In the genomic region with DNA sequence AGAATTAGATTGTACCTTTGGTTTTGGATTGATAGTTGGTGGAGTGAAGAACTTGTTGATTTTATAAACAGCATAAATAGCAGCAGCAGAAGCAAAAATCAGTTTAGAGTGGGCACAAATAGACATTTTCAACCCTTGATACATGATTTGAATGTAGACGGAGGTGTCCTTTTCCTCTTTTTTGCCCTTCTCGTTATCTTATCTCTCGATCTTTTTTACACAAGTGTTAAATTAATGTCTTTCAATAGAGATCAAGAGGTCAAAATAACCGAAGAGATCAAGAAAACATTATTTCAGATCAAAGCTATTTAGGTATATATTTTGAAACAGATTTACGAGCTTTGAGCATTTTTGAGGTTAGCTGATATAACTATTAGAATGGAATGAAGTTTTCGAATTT, we compare ENCODE assay signal across 5 worm cellular contexts.
TF ChIP-seq lines count a peak whose summit lies in the region.

TSS of gene cdr-7 (minus strand) at position 205 of the 400 bp plus-strand sequence.

TF ChIP-seq in whole organism, L1 larva, 84 proteins besides CTCF, POLR2A, EP300 and RAD21 (continues in another document):
- TF ChIP-seq rnt-1 (tag; optimal IDR thresholded peaks at IDR 0.05; lab: Kevin White, UChicago), result no peak
- TF ChIP-seq zip-4 (GFP tag; optimal IDR thresholded peaks at IDR 0.05; lab: Kevin White, UChicago), result no peak
- TF ChIP-seq xbp-1 (tag; optimal IDR thresholded peaks at IDR 0.05; lab: Kevin White, UChicago), result no peak
- no peak for TF ChIP-seq nhr-84 (tag; optimal IDR thresholded peaks at IDR 0.05; lab: Kevin White, UChicago)
- TF ChIP-seq C16A3.4 (tag; optimal IDR thresholded peaks at IDR 0.05; lab: Kevin White, UChicago), result no peak
- peak; percentile 0 for TF ChIP-seq nhr-20 (tag; optimal IDR thresholded peaks at IDR 0.05; lab: Kevin White, UChicago)
- TF ChIP-seq lir-3 (tag; optimal IDR thresholded peaks at IDR 0.05; lab: Kevin White, UChicago; ENCODE audit: poor library complexity), result no peak
- TF ChIP-seq skn-1 (tag; optimal IDR thresholded peaks at IDR 0.05; lab: Kevin White, UChicago), result no peak
- no peak for TF ChIP-seq dsc-1 (tag; optimal IDR thresholded peaks at IDR 0.05; lab: Kevin White, UChicago)
- TF ChIP-seq lin-14 (GFP tag; optimal IDR thresholded peaks at IDR 0.05; lab: Kevin White, UChicago), result peak; percentile 41
- no peak for TF ChIP-seq nhr-76 (tag; optimal IDR thresholded peaks at IDR 0.05; lab: Kevin White, UChicago)
- TF ChIP-seq fkh-8 (tag; optimal IDR thresholded peaks at IDR 0.05; lab: Kevin White, UChicago), result no peak
- no peak for TF ChIP-seq nhr-237 (tag; optimal IDR thresholded peaks at IDR 0.05; lab: Kevin White, UChicago)
- TF ChIP-seq ztf-4 (tag; optimal IDR thresholded peaks at IDR 0.05; lab: Kevin White, UChicago), result no peak
- no peak for TF ChIP-seq ces-1 (GFP tag; optimal IDR thresholded peaks at IDR 0.05; lab: Kevin White, UChicago)
- TF ChIP-seq pax-3 (tag; optimal IDR thresholded peaks at IDR 0.05; lab: Kevin White, UChicago), result no peak
- TF ChIP-seq blmp-1 (tag; optimal IDR thresholded peaks at IDR 0.05; lab: Kevin White, UChicago), result no peak
- TF ChIP-seq zag-1 (tag; optimal IDR thresholded peaks at IDR 0.05; lab: Kevin White, UChicago), result no peak

TF ChIP-seq in whole organism, L2 larva, 48 proteins besides CTCF, POLR2A, EP300 and RAD21:
- TF ChIP-seq egl-27 (tag; optimal IDR thresholded peaks at IDR 0.05; lab: Kevin White, UChicago) (no peak), sma-9 (GFP tag; optimal IDR thresholded peaks at IDR 0.05; lab: Kevin White, UChicago) (peak; percentile 42), sma-9 (tag; optimal IDR thresholded peaks at IDR 0.05; lab: Kevin White, UChicago) (no peak), ztf-1 (GFP tag; conservative IDR thresholded peaks at IDR 0.05; lab: Robert Waterston, UW) (no peak), blmp-1 (tag; optimal IDR thresholded peaks at IDR 0.05; lab: Kevin White, UChicago; ENCODE audit: insufficient read depth) (peak; percentile 13), nhr-12 (tag; optimal IDR thresholded peaks at IDR 0.05; lab: Kevin White, UChicago) (no peak), nhr-25 (tag; optimal IDR thresholded peaks at IDR 0.05; lab: Kevin White, UChicago) (peak; percentile 12), unc-39 (tag; optimal IDR thresholded peaks at IDR 0.05; lab: Kevin White, UChicago) (no peak), lin-11 (tag; optimal IDR thresholded peaks at IDR 0.05; lab: Kevin White, UChicago) (no peak)

TF ChIP-seq in whole organism, L3 larva, 47 proteins besides CTCF, POLR2A, EP300 and RAD21:
- peak; percentile 89 for TF ChIP-seq elt-1 (tag; optimal IDR thresholded peaks at IDR 0.05; lab: Kevin White, UChicago)
- TF ChIP-seq ama-1 (optimal IDR thresholded peaks at IDR 0.05; lab: Kevin White, UChicago), result no peak
- TF ChIP-seq nhr-25 (tag; optimal IDR thresholded peaks at IDR 0.05; lab: Kevin White, UChicago), result peak; percentile 41
- TF ChIP-seq elt-3 (tag; optimal IDR thresholded peaks at IDR 0.05; lab: Kevin White, UChicago), result peak in 1 of 3 experiments; percentile 45
- no peak for TF ChIP-seq fkh-10 (GFP tag; optimal IDR thresholded peaks at IDR 0.05; lab: Kevin White, UChicago)

TF ChIP-seq in whole organism, L4 larva, 104 proteins besides CTCF, POLR2A, EP300 and RAD21:
- peak; percentile 13 for TF ChIP-seq nhr-28 (tag; optimal IDR thresholded peaks at IDR 0.05; lab: Kevin White, UChicago)
- no peak for TF ChIP-seq nhr-6 (tag; optimal IDR thresholded peaks at IDR 0.05; lab: Kevin White, UChicago)
TF ChIP-seq in whole organism, L4 larva: peak in this region for 1.

TF ChIP-seq in whole organism, mixed stage, embryonic, 35 proteins besides CTCF, POLR2A, EP300 and RAD21:
- TF ChIP-seq mls-2 (tag; optimal IDR thresholded peaks at IDR 0.05; lab: Kevin White, UChicago) (no peak), elt-1 (tag; optimal IDR thresholded peaks at IDR 0.05; lab: Kevin White, UChicago; ENCODE audit: borderline replicate concordance, insufficient read depth) (peak; percentile 12), zip-8 (tag; optimal IDR thresholded peaks at IDR 0.05; lab: Kevin White, UChicago) (no peak), lsy-2 (tag; optimal IDR thresholded peaks at IDR 0.05; lab: Kevin White, UChicago) (no peak), hlh-1 (tag; optimal IDR thresholded peaks at IDR 0.05; lab: Kevin White, UChicago) (no peak)

Comparison
In these comparisons a context has a peak if more than half of its experiments do, and no peak if none do; other contexts are left out.
1. Of the 29 proteins assayed by ChIP-seq in both whole organism, L4 larva and whole organism, L1 larva: peak only in whole organism, L4 larva: nhr-28; only in whole organism, L1 larva: none; in both: none; in neither: 28.